Fruit fly (Drosophila melanogaster): Measurements from ENCODE around the gene elg1.

The elg1 gene

DNA sequence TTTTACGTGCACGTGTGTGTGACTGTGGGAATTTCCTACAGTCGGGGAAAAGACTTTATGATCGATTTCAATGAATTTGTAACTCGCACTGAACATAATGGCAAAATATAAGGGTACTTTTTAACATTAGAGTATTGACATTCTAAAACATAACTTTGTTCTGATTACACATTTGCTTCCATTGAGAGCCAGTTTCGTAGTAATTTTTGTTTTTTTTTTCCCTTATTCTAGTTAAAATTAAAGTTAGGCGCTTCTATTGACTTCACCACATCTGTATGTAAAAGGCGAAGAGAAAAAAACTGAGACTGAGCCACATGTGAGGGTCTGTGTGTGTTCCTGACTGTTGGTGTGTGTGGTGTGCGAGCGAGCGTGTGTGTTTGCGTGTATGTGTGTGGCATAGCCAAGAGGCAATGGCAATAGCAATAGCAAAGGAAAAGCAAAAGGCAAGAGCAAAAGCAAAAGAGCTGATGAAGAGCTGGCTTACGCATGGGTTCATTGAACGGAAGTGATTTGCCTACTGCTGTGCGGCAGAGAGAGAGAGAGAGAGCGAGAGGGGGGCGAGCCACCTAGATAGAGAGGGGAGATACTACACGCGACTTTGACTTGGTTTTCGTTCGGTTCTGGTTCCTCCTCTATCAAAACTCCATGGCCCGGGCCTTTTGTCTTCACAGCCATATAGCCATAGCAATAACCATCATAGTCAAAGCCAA lies 30.2 kb downstream of the elg1 start (continued):
- TF ChIP-seq CG13123 (GFP tag; optimal IDR thresholded peaks at IDR 0.05) (no peak), Xrp1 (GFP tag; IDR thresholded peaks at IDR 0.05) (no peak; the same call in 1 of the 2 replicates), peb (GFP tag; IDR thresholded peaks at IDR 0.05) (0 out of 2 replicates have a peak, but pooled peaks have one; percentile 17), disco-r (GFP tag; optimal IDR thresholded peaks at IDR 0.05) (no peak), zen (tag; optimal IDR thresholded peaks at IDR 0.05) (no peak), Pdp1 (GFP tag; optimal IDR thresholded peaks at IDR 0.05) (peak; percentile 43 to 62)

DNA sequence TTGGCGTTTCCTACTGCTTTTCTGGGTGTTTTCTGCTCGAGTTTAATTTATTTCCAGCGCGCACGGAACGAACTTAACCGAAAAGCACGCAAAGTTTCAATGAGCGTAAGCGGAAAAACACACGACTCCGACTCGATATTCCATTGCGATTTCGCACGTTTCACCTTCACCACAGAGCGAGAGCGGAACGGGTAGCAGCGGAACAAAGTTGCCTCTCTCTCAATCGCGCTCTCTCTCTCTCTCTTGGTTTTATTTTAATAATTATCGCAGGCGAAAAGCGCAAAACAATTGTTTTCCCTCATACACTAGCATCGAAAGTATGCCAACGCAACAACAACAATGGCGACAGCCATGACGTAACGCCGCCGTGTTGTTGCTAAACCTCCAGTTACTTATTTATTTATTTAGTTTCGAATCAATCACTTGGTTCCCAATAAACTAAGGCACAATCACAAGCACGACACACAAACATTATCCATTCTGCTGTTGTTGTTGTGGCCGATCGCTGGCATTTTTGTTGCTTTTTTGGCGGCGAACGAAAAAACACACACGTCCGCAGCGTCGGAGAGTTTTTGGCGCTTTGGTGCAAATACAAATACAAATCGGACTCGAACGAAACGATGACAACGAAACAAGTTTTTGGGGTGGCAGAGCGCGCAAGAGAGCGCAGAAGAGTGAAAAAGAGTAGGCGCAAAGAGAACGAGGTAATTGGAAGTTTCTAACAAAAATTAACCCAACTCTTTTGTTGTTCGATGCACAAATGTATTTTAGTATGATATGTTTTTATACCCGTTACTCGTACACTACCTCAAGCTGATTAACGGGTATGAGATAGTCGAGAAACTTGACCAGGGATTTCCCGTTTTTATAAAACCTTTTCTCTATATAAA lies 32.6 kb downstream of the elg1 start, which contains the start of gene CG5151:
TSS of gene CG5151 (minus strand) at position 552 of the 890 bp plus-strand sequence.
- no peak for TF ChIP-seq Bteb2 (GFP tag; optimal IDR thresholded peaks at IDR 0.05)
- TF ChIP-seq kni (GFP tag; optimal IDR thresholded peaks at IDR 0.05) = peak; percentile 30
- peak; percentile 91 for TF ChIP-seq CG14860 (GFP tag; IDR thresholded peaks at IDR 0.05; ENCODE audit: partially characterized antibody)
- TF ChIP-seq pzg (GFP tag; optimal IDR thresholded peaks at IDR 0.05) = no peak
- TF ChIP-seq Chrac-16 (GFP tag; optimal IDR thresholded peaks at IDR 0.05) = no peak
- no peak for TF ChIP-seq CG3407 (GFP tag; optimal IDR thresholded peaks at IDR 0.05)
- no peak for TF ChIP-seq vfl (GFP tag; optimal IDR thresholded peaks at IDR 0.05)
- no peak for TF ChIP-seq NK7.1 (GFP tag; optimal IDR thresholded peaks at IDR 0.05)
- TF ChIP-seq Spps (tag; optimal IDR thresholded peaks at IDR 0.05) = no peak
- no peak for TF ChIP-seq cad (GFP tag; optimal IDR thresholded peaks at IDR 0.05)
- peak; percentile 90 for TF ChIP-seq abd-A (tag; optimal IDR thresholded peaks at IDR 0.05)
- TF ChIP-seq kah (GFP tag; optimal IDR thresholded peaks at IDR 0.05) = no peak
- no peak for TF ChIP-seq CG17829 (tag; optimal IDR thresholded peaks at IDR 0.05)
- peak; percentile 19 for TF ChIP-seq CG12769 (tag; optimal IDR thresholded peaks at IDR 0.05)
- TF ChIP-seq ranshi (GFP tag; IDR thresholded peaks at IDR 0.05) = peak; percentile 41; the same call in 1 of the 2 replicates
- no peak for TF ChIP-seq CG9215 (GFP tag; IDR thresholded peaks at IDR 0.05)
- no peak for TF ChIP-seq toy (GFP tag; IDR thresholded peaks at IDR 0.05)
- no peak for TF ChIP-seq jigr1 (GFP tag; IDR thresholded peaks at IDR 0.05)
- TF ChIP-seq CG7556 (GFP tag; optimal IDR thresholded peaks at IDR 0.05) = peak; percentile 6
- 0 out of 2 replicates have a peak, but pooled peaks have one; percentile 3 for TF ChIP-seq CG14014 (GFP tag; IDR thresholded peaks at IDR 0.05)
- TF ChIP-seq CG9876 (GFP tag; optimal IDR thresholded peaks at IDR 0.05) = no peak
- peak; percentile 83; the same call in 1 of the 2 replicates for TF ChIP-seq chm (GFP tag; IDR thresholded peaks at IDR 0.05)
- TF ChIP-seq knrl (GFP tag; IDR thresholded peaks at IDR 0.05; ENCODE audit: partially characterized antibody) = no peak; the same call in 2 of the 3 replicates
- no peak for TF ChIP-seq CG18619 (GFP tag; optimal IDR thresholded peaks at IDR 0.05)
- no peak for TF ChIP-seq CG8290 (GFP tag; optimal IDR thresholded peaks at IDR 0.05)
- peak in 1 of 2 experiments; percentile 34 for TF ChIP-seq CG8290 (tag; optimal IDR thresholded peaks at IDR 0.05)
- peak; percentile 93 for TF ChIP-seq pfk (GFP tag; optimal IDR thresholded peaks at IDR 0.05)
- no peak for TF ChIP-seq CG18764 (GFP tag; optimal IDR thresholded peaks at IDR 0.05)
- no peak for TF ChIP-seq Max (GFP tag; optimal IDR thresholded peaks at IDR 0.05)
- peak; percentile 4 for TF ChIP-seq sqz (GFP tag; optimal IDR thresholded peaks at IDR 0.05)
- no peak for TF ChIP-seq tx (GFP tag; optimal IDR thresholded peaks at IDR 0.05)
- no peak for TF ChIP-seq CG2120 (GFP tag; optimal IDR thresholded peaks at IDR 0.05)
- TF ChIP-seq CG2129 (GFP tag; IDR thresholded peaks at IDR 0.05; ENCODE audit: partially characterized antibody) = no peak
- peak; percentile 81 for TF ChIP-seq Med (GFP tag)
- TF ChIP-seq CG1603 (tag; optimal IDR thresholded peaks at IDR 0.05) = no peak
- peak in 1 of 2 experiments; percentile 59 for TF ChIP-seq bsh (GFP tag; optimal IDR thresholded peaks at IDR 0.05)
- TF ChIP-seq org-1 (GFP tag; optimal IDR thresholded peaks at IDR 0.05) = no peak
- peak; percentile 17 for TF ChIP-seq Hmr (GFP tag; optimal IDR thresholded peaks at IDR 0.05)
- peak; percentile 18 for TF ChIP-seq scrt (GFP tag; optimal IDR thresholded peaks at IDR 0.05)
- TF ChIP-seq CG43689 (GFP tag; IDR thresholded peaks at IDR 0.05) = no peak
